Fruit fly (Drosophila melanogaster): ENCODE data around the gene CG4793.

Gene CG4793

DNA sequence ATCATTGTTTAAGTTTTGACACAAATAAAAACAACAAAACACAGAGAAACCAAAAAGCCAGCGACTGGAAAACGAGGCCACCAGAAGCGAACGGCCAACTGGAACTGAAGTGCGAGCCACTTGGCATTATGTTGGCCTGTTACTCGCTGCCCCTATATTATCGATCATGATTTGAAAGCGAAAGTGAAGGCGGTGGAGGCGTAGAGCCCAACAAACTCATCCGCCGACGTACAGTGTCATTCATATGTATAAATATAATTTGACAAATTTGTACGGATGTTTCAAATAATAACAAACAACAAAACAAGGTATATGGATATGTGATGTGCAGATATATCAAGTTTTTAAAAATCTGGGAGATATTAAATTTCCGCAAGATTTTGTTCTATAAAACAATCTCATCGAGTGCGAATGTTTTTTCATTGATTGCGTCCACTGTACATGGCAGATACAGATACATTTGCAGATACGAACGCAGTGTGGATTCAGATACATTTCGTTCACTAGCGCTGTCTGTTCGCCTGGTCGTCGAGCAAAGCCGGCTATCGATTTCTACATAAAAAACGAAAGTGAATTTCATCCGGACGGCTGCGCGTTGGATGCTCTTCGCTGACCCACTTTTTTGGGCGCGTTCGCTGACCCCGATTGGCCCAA is 12.1 kb upstream of the CG4793 start (continued):
- TF ChIP-seq Spps (tag; optimal IDR thresholded peaks at IDR 0.05) (peak; percentile 93), abd-A (tag; optimal IDR thresholded peaks at IDR 0.05) (no peak), CG3281 (GFP tag; optimal IDR thresholded peaks at IDR 0.05) (peak; percentile 92), Meics (GFP tag; optimal IDR thresholded peaks at IDR 0.05) (peak; percentile 95), cato (GFP tag; optimal IDR thresholded peaks at IDR 0.05; ENCODE audit: borderline replicate concordance) (peak; percentile 95), CG6689 (GFP tag; IDR thresholded peaks at IDR 0.05) (peak; percentile 97), CG14965 (GFP tag; optimal IDR thresholded peaks at IDR 0.05; ENCODE audit: borderline replicate concordance) (peak; percentile 70), CG32767 (GFP tag; IDR thresholded peaks at IDR 0.05) (peak; percentile 97), cad (GFP tag; optimal IDR thresholded peaks at IDR 0.05) (no peak), ERR (GFP tag; optimal IDR thresholded peaks at IDR 0.05) (peak; percentile 87), CG1792 (GFP tag; optimal IDR thresholded peaks at IDR 0.05) (peak; percentile 93), CG11456 (GFP tag; IDR thresholded peaks at IDR 0.05) (peak; percentile 91), HLH3B (GFP tag; IDR thresholded peaks at IDR 0.05) (peak; percentile 95), CG15601 (tag; optimal IDR thresholded peaks at IDR 0.05) (peak; percentile 95), nau (GFP tag; optimal IDR thresholded peaks at IDR 0.05) (peak; percentile 91), dysf (GFP tag; IDR thresholded peaks at IDR 0.05) (peak; percentile 98), vfl (GFP tag; optimal IDR thresholded peaks at IDR 0.05) (peak; percentile 87), Stat92E (GFP tag; optimal IDR thresholded peaks at IDR 0.05) (peak in 1 of 3 experiments; percentile 82), yki (optimal IDR thresholded peaks at IDR 0.05) (no peak), CG17612 (GFP tag; IDR thresholded peaks at IDR 0.05) (peak; percentile 90), CG6813 (GFP tag; optimal IDR thresholded peaks at IDR 0.05) (peak; percentile 87), lola (GFP tag; optimal IDR thresholded peaks at IDR 0.05) (peak in 1 of 3 experiments; percentile 93), twi (tag; optimal IDR thresholded peaks at IDR 0.05) (peak; percentile 94), CG2116 (GFP tag; optimal IDR thresholded peaks at IDR 0.05) (peak; percentile 84), Opbp (GFP tag; IDR thresholded peaks at IDR 0.05; ENCODE audit: partially characterized antibody) (0 out of 3 replicates have a peak, but pooled peaks have one; percentile 20), Scr (GFP tag; IDR thresholded peaks at IDR 0.05; ENCODE audit: partially characterized antibody) (0 out of 2 replicates have a peak, but pooled peaks have one; percentile 14), stwl (tag; optimal IDR thresholded peaks at IDR 0.05) (peak; percentile 43), vvl (GFP tag; IDR thresholded peaks at IDR 0.05) (peak; percentile 97), CG6791 (GFP tag; IDR thresholded peaks at IDR 0.05; ENCODE audit: partially characterized antibody) (no peak), gce (GFP tag; IDR thresholded peaks at IDR 0.05) (peak; percentile 94), CG15696 (tag; optimal IDR thresholded peaks at IDR 0.05) (peak; percentile 76), sqz (GFP tag; optimal IDR thresholded peaks at IDR 0.05) (peak; percentile 92), CG12104 (GFP tag; optimal IDR thresholded peaks at IDR 0.05) (peak; percentile 91), CG18262 (tag; optimal IDR thresholded peaks at IDR 0.05) (peak; percentile 97), CG4328 (GFP tag; optimal IDR thresholded peaks at IDR 0.05) (peak; percentile 91), ftz-f1 (GFP tag; optimal IDR thresholded peaks at IDR 0.05) (no peak), D19A (tag; optimal IDR thresholded peaks at IDR 0.05) (peak; percentile 92), CG6175 (GFP tag; IDR thresholded peaks at IDR 0.05) (peak; percentile 81), CG10462 (GFP tag; optimal IDR thresholded peaks at IDR 0.05) (peak; percentile 95), CrebB (tag; optimal IDR thresholded peaks at IDR 0.05) (peak; percentile 93), CG3726 (GFP tag; IDR thresholded peaks at IDR 0.05) (peak; percentile 92), CG4707 (GFP tag; optimal IDR thresholded peaks at IDR 0.05) (peak; percentile 98), br (optimal IDR thresholded peaks at IDR 0.05) (no peak), inv (GFP tag; IDR thresholded peaks at IDR 0.05; ENCODE audit: partially characterized antibody) (peak; percentile 44; the same call in 1 of the 2 replicates), Dek (tag; optimal IDR thresholded peaks at IDR 0.05) (peak; percentile 91), CG5180 (GFP tag; optimal IDR thresholded peaks at IDR 0.05) (peak; percentile 85), CG7963 (GFP tag; IDR thresholded peaks at IDR 0.05; ENCODE audit: partially characterized antibody) (no peak), CG16815 (GFP tag; optimal IDR thresholded peaks at IDR 0.05) (peak; percentile 88)

Measured in whole organism, embryonic.